Worm (Caenorhabditis elegans) whole organism, early embryonic: ENCODE data around the gene lig-4.

Source experiments
- B0310.2 ChIP-seq: sonication (generic microtip); optimal IDR thresholded peaks from 2 replicates; lab custom pipeline; 2016; ENCODE audit warnings: mild to moderate bottlenecking, missing genetic modification characterization, missing compliant biosample characterization
- F13C5.2 ChIP-seq: sonication (generic microtip); optimal IDR thresholded peaks from 2 replicates; lab custom pipeline; 2017; ENCODE audit warnings: mild to moderate bottlenecking, missing genetic modification characterization, inconsistent platforms, missing compliant biosample characterization
- aly-1 ChIP-seq: sonication (generic microtip); optimal IDR thresholded peaks from 2 replicates; lab custom pipeline; 2016; ENCODE audit warnings: missing genetic modification characterization, missing compliant biosample characterization
- ama-1 ChIP-seq: fragments of 150-350 bp; optimal IDR thresholded peaks from 2 replicates; lab custom pipeline; 2014
- ceh-13 ChIP-seq: fragments of 200-800 bp; sonication (Bioruptor generic); optimal IDR thresholded peaks from 2 replicates; lab custom pipeline; 2018; ENCODE audit warnings: mild to moderate bottlenecking, missing genetic modification characterization, missing compliant biosample characterization
- ceh-36 ChIP-seq: sonication (generic microtip); optimal IDR thresholded peaks from 2 replicates; lab custom pipeline; 2016; ENCODE audit warnings: missing genetic modification characterization, inconsistent platforms, missing compliant biosample characterization
- ets-7 ChIP-seq: sonication (generic microtip); optimal IDR thresholded peaks from 2 replicates; lab custom pipeline; 2016; ENCODE audit warnings: missing genotype, missing genetic modification characterization, missing compliant biosample characterization
- flt-1 ChIP-seq: fragments of 200-800 bp; sonication (Bioruptor generic); IDR thresholded peaks from 2 replicates; pipeline ENCODE4 v1.3.6; 2022; ENCODE audit warnings: missing genetic modification characterization, missing compliant biosample characterization
- hmbx-1 ChIP-seq: sonication (generic microtip); optimal IDR thresholded peaks from 2 replicates; lab custom pipeline; 2016; ENCODE audit warnings: mild to moderate bottlenecking, missing genetic modification characterization, missing compliant biosample characterization
- hmg-4 ChIP-seq: fragments of 200-800 bp; sonication (Bioruptor generic); optimal IDR thresholded peaks from 2 replicates; lab custom pipeline; 2018; ENCODE audit warnings: mild to moderate bottlenecking, missing genetic modification characterization, missing compliant biosample characterization
- hnd-1 ChIP-seq: sonication (generic microtip); optimal IDR thresholded peaks from 2 replicates; lab custom pipeline; 2016; ENCODE audit warnings: missing genetic modification characterization, missing compliant biosample characterization
- pes-1 ChIP-seq: fragments of 200-800 bp; sonication (Bioruptor generic); IDR thresholded peaks from 2 replicates; pipeline ENCODE4 v1.3.6; 2022; ENCODE audit warnings: missing genetic modification reagents, missing genetic modification characterization, missing compliant biosample characterization
- scrt-1 ChIP-seq: fragments of 200-800 bp; sonication (Bioruptor generic); IDR thresholded peaks from 2 replicates; pipeline ENCODE4 v1.3.6; 2022; ENCODE audit warnings: missing genetic modification characterization, missing compliant biosample characterization
- sea-1 ChIP-seq: fragments of 200-800 bp; sonication (Bioruptor generic); conservative IDR thresholded peaks from 2 replicates; pipeline ENCODE4 v1.3.6; 2022; ENCODE audit warnings: missing genetic modification characterization, missing compliant biosample characterization
- tbx-11 ChIP-seq: fragments of 200-800 bp; sonication (Bioruptor generic); IDR thresholded peaks from 2 replicates; pipeline ENCODE4 v1.3.6; 2022; ENCODE audit warnings: missing genetic modification characterization, missing compliant biosample characterization
- tbx-37 ChIP-seq: fragments of 200-800 bp; sonication (Bioruptor generic); conservative IDR thresholded peaks from 2 replicates; pipeline ENCODE4 v1.3.6; 2022; ENCODE audit warnings: missing genetic modification reagents, missing genetic modification characterization, missing compliant biosample characterization
- tra-4 ChIP-seq: sonication (generic microtip); optimal IDR thresholded peaks from 2 replicates; lab custom pipeline; 2017; ENCODE audit warnings: missing genetic modification characterization, missing compliant biosample characterization

The lig-4 gene

ce11 chrIII:7521163-7521562 lies at the start of gene lig-4:
Gene lig-4, plus strand, starts transcription at chrIII:7521463.
- TF ChIP-seq ceh-13 (GFP tag; lab: Kevin White, UChicago) (no peak), tbx-11 (GFP tag; lab: Robert Waterston, UW) (no peak), aly-1 (no peak), tra-4 (no peak), tbx-37 (no peak), F13C5.2 (tag; lab: Kevin White, UChicago) (no peak), B0310.2 (no peak), ets-7 (tag; lab: Kevin White, UChicago) (no peak), sea-1 (no peak), scrt-1 (GFP tag; lab: Robert Waterston, UW) (no peak), hmg-4 (GFP tag; lab: Kevin White, UChicago) (no peak), ceh-36 (tag; lab: Kevin White, UChicago) (no peak)

DNA sequence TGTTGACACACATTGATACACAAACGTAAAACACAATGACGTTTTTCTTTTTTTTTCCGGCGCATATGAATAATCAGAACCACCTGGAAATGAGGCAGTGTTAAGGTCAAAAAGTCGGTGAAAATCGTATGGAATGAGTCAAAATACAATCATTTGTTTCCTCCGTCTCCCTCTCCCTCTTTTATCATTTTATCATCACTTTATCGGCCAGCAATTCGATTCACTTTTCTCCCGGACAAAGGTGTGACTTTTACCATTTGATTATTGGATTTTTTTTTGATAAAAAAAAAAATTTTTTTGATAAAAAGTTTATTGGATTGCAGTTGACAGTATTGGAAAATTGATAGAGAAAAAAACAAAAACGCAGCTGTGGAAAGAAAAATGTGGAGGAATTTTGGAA lies 42.3 kb upstream of the lig-4 start:
- no peak for TF ChIP-seq hmg-4 (GFP tag; lab: Kevin White, UChicago)
- no peak for TF ChIP-seq flt-1
- no peak for TF ChIP-seq sea-1
- no peak for TF ChIP-seq hmbx-1 (tag; lab: Kevin White, UChicago)
- TF ChIP-seq B0310.2, result no peak
- TF ChIP-seq ceh-13 (GFP tag; lab: Kevin White, UChicago), result no peak

DNA sequence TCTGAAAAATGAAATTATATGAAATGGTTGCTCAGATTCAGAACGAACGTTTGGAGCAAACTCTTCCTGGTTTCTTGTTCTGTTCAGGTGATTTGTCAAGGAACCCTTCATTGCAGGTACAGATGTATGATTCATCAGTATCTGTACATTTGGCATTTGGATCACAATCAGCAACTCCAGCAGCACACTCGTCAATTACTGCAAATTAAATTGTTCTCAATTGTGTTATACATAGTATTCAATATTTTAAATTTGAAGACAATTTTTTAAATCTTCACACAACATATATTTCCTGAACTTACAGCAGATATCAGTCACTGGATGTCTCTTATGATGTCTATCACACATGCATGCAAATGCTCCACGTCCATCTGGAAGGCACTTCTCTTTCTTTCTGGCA lies 36.5 kb upstream of the lig-4 start:
- TF ChIP-seq sea-1 (no peak), scrt-1 (GFP tag; lab: Robert Waterston, UW) (no peak), ama-1 (lab: Kevin White, UChicago) (no peak), aly-1 (no peak), tbx-11 (GFP tag; lab: Robert Waterston, UW) (no peak), tra-4 (no peak), F13C5.2 (tag; lab: Kevin White, UChicago) (no peak), hnd-1 (tag; lab: Kevin White, UChicago) (no peak), ceh-13 (GFP tag; lab: Kevin White, UChicago) (no peak), ceh-36 (tag; lab: Kevin White, UChicago) (no peak)

DNA sequence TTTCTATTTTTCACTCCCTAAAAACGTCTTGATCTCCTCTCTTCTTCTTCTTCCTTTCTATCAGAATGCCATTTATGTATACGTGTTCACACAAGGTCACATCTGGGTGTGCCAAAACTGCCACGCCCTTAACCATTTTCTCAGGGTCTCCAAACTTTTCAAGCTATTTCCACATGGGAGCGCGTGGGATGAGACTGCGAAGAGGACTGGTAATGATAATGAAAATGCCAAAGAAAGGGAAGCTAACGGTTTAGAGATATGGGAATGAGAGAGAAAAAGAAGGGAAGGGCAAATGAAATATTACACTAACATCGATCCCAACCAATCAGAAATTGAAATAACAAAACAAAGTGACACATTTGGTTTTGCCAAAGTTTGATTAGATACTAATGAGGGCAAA lies 33.0 kb upstream of the lig-4 start:
- no peak for TF ChIP-seq sea-1

DNA sequence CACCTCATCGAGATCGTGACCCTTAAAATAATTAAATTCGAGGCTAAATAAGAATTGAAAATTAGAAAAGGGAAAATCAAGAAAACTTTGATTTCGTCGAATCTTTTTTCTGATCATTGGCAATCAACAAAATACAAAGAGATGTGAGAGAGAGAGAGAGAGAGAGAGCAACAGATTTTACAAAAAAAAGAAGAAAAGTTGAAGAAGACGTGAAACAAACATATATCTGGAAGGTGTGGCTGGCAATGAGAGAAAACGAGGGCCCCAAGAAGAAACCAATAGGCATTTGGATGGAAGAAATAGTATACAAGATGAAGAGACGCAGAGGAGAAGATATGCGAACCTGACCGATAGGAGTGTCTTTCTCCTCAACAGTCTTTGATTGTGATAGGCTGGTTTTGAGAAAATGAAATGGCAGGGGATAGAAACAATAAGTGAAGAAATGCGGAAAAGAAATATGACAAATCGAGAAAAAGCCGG lies 32.2 kb upstream of the lig-4 start, which contains the start of gene mup-4:
Gene mup-4 (minus strand): TSS at position 51 of the 480 bp plus-strand sequence.
- no peak for TF ChIP-seq sea-1
- no peak for TF ChIP-seq ceh-36 (tag; lab: Kevin White, UChicago)

- TF ChIP-seq flt-1 (no peak), tbx-11 (GFP tag; lab: Robert Waterston, UW) (no peak), F13C5.2 (tag; lab: Kevin White, UChicago) (no peak), B0310.2 (no peak), scrt-1 (GFP tag; lab: Robert Waterston, UW) (no peak), sea-1 (no peak), hnd-1 (tag; lab: Kevin White, UChicago) (no peak), ets-7 (tag; lab: Kevin White, UChicago) (no peak), ceh-13 (GFP tag; lab: Kevin White, UChicago) (no peak), pes-1 (GFP tag; lab: Robert Waterston, UW) (no peak)
Observed at ce11 chrIII:7490061-7490460, 31.2 kb upstream of the lig-4 start.

DNA sequence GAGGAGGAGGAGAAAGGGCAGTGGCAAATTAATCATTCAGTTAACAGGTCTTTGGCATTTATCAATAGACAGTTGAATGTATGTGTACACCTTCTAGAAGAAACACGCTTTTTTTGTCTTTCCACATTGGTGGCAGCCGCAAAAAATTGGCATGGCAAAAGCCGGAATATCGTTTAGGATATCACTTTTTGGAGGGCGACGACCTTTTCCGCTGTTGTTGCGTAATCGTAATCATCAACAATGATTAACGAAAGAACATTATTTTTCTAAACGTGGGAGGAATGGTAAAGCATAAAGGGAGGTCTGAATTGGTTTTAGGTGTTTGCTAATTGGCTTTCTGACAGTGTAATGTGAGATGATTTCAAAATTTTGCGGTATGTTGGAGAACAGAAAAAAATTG lies 29.3 kb upstream of the lig-4 start:
- no peak for TF ChIP-seq hmbx-1 (tag; lab: Kevin White, UChicago)
- TF ChIP-seq B0310.2, result no peak
- no peak for TF ChIP-seq tbx-37

- TF ChIP-seq tbx-37, result no peak
- no peak for TF ChIP-seq aly-1
- TF ChIP-seq hmg-4 (GFP tag; lab: Kevin White, UChicago), result no peak
- TF ChIP-seq B0310.2, result no peak
- TF ChIP-seq scrt-1 (GFP tag; lab: Robert Waterston, UW), result no peak
- TF ChIP-seq ama-1 (lab: Kevin White, UChicago), result no peak
- TF ChIP-seq F13C5.2 (tag; lab: Kevin White, UChicago), result no peak
- no peak for TF ChIP-seq tra-4
- TF ChIP-seq ets-7 (tag; lab: Kevin White, UChicago), result no peak
Observed at ce11 chrIII:7494850-7495314, 26.4 kb upstream of the lig-4 start.

ce11 chrIII:7495616-7496146 lies 25.6 kb upstream of the lig-4 start:
- TF ChIP-seq pes-1 (GFP tag; lab: Robert Waterston, UW) (no peak), ceh-13 (GFP tag; lab: Kevin White, UChicago) (no peak), flt-1 (no peak)

ce11 chrIII:7497782-7498266 lies 23.4 kb upstream of the lig-4 start, which contains the start of gene cgh-1:
Gene cgh-1, minus strand, starts transcription at chrIII:7497832.
- no peak for TF ChIP-seq hmg-4 (GFP tag; lab: Kevin White, UChicago)
- no peak for TF ChIP-seq flt-1
- TF ChIP-seq aly-1, result no peak
- TF ChIP-seq tbx-11 (GFP tag; lab: Robert Waterston, UW), result no peak
- TF ChIP-seq scrt-1 (GFP tag; lab: Robert Waterston, UW), result no peak
- no peak for TF ChIP-seq pes-1 (GFP tag; lab: Robert Waterston, UW)
- TF ChIP-seq F13C5.2 (tag; lab: Kevin White, UChicago), result no peak
- no peak for TF ChIP-seq sea-1
- TF ChIP-seq hnd-1 (tag; lab: Kevin White, UChicago), result no peak
- TF ChIP-seq ceh-13 (GFP tag; lab: Kevin White, UChicago), result no peak
- no peak for TF ChIP-seq ama-1 (lab: Kevin White, UChicago)
- TF ChIP-seq tra-4, result no peak
- TF ChIP-seq hmbx-1 (tag; lab: Kevin White, UChicago), result no peak
- TF ChIP-seq ets-7 (tag; lab: Kevin White, UChicago), result no peak
- TF ChIP-seq tbx-37, result no peak
- TF ChIP-seq ceh-36 (tag; lab: Kevin White, UChicago), result no peak
- TF ChIP-seq B0310.2, result no peak
